Fruit fly (Drosophila melanogaster) whole organism, embryonic: ENCODE measurements around the gene CG2059.

Source experiments
- CG10147 ChIP-seq: fragments of 200-800 bp; sonication (Bioruptor generic); optimal IDR thresholded peaks from 2 replicates; lab custom pipeline; 2019; ENCODE audit warnings: missing biosample characterization, mild to moderate bottlenecking, missing genetic modification characterization, moderate library complexity
- CG10267 ChIP-seq: fragments of 200-800 bp; sonication (Bioruptor generic); optimal IDR thresholded peaks from 2 replicates; lab custom pipeline; 2018; ENCODE audit warnings: missing biosample characterization, mild to moderate bottlenecking, missing genetic modification characterization, moderate library complexity
- CG10321 ChIP-seq: fragments of 200-800 bp; sonication (Bioruptor generic); IDR thresholded peaks from 2 replicates; pipeline ENCODE4 v1.3.6; 2022; ENCODE audit warnings: missing biosample characterization, missing genetic modification characterization
- CG11504 ChIP-seq: fragments of 200-800 bp; sonication (Bioruptor generic); optimal IDR thresholded peaks from 3 replicates; lab custom pipeline; 2019; ENCODE audit warnings: missing biosample characterization, mild to moderate bottlenecking, missing genetic modification characterization, moderate library complexity
- CG12299 ChIP-seq: fragments of 200-800 bp; sonication (Bioruptor generic); optimal IDR thresholded peaks from 2 replicates; lab custom pipeline; 2018; ENCODE audit warnings: missing biosample characterization, mild to moderate bottlenecking, missing genetic modification characterization
- CG12391 ChIP-seq: fragments of 200-800 bp; sonication (Bioruptor generic); optimal IDR thresholded peaks from 3 replicates; lab custom pipeline; 2018; ENCODE audit warnings: missing biosample characterization, mild to moderate bottlenecking, missing genetic modification characterization, moderate library complexity
- CG14050 ChIP-seq: fragments of 200-800 bp; sonication (Bioruptor generic); IDR thresholded peaks from 3 replicates; pipeline ENCODE4 v1.3.6; 2022; ENCODE audit warnings: missing biosample characterization, missing genetic modification characterization
- CG14441 ChIP-seq: fragments of 200-800 bp; sonication (Bioruptor generic); IDR thresholded peaks from 2 replicates; pipeline ENCODE4 v1.3.6; 2022; ENCODE audit warnings: missing biosample characterization, missing genetic modification characterization
- CG15073 ChIP-seq: fragments of 200-800 bp; sonication (Bioruptor generic); optimal IDR thresholded peaks from 2 replicates; lab custom pipeline; 2016; ENCODE audit warnings: missing biosample characterization, missing genetic modification characterization
- CG18262 ChIP-seq: fragments of 200-800 bp; optimal IDR thresholded peaks from 3 replicates; lab custom pipeline; 2019; ENCODE audit warnings: missing biosample characterization, mild to moderate bottlenecking, missing genetic modification characterization, moderate library complexity
- CG18599 ChIP-seq: fragments of 200-800 bp; sonication (Bioruptor generic); optimal IDR thresholded peaks from 3 replicates; lab custom pipeline; 2017; ENCODE audit warnings: missing biosample characterization, missing genetic modification characterization, mild to moderate bottlenecking, moderate library complexity, missing genetic modification reagents
- CG2678 ChIP-seq: fragments of 200-800 bp; sonication (Bioruptor generic); optimal IDR thresholded peaks from 3 replicates; lab custom pipeline; 2019; ENCODE audit warnings: missing biosample characterization, mild to moderate bottlenecking, missing genetic modification characterization, moderate library complexity
- CG31441 ChIP-seq: fragments of 200-800 bp; sonication (Bioruptor generic); IDR thresholded peaks from 2 replicates; pipeline ENCODE4 v1.3.6; 2022; ENCODE audit warnings: missing biosample characterization, missing genetic modification characterization
- CG3163 ChIP-seq: fragments of 200-800 bp; sonication (Bioruptor generic); optimal IDR thresholded peaks from 3 replicates; lab custom pipeline; 2016; ENCODE audit warnings: missing biosample characterization, missing genetic modification characterization
- CG34376 ChIP-seq: fragments of 200-800 bp; sonication (Bioruptor generic); optimal IDR thresholded peaks from 2 replicates; lab custom pipeline; 2018; ENCODE audit warnings: missing biosample characterization, mild to moderate bottlenecking, missing genetic modification characterization
- CG7839 ChIP-seq: fragments of 200-800 bp; sonication (Bioruptor generic); optimal IDR thresholded peaks from 3 replicates; lab custom pipeline; 2018; ENCODE audit warnings: missing biosample characterization, mild to moderate bottlenecking, missing genetic modification characterization, moderate library complexity
- CG9932 ChIP-seq: fragments of 200-800 bp; sonication (Bioruptor generic); IDR thresholded peaks from 2 replicates; pipeline ENCODE4 v1.3.6; 2022; ENCODE audit warnings: missing biosample characterization, missing genetic modification characterization
- Dll ChIP-seq: fragments of 200-800 bp; sonication (Bioruptor generic); IDR thresholded peaks from 4 replicates; pipeline ENCODE4 v1.3.6; 2022; ENCODE audit warnings: missing biosample characterization, missing genetic modification characterization; ENCODE audit not compliant: partially characterized antibody
- Drgx ChIP-seq: fragments of 200-800 bp; sonication (Bioruptor generic); IDR thresholded peaks from 2 replicates; pipeline ENCODE4 v1.3.6; 2022; ENCODE audit warnings: missing biosample characterization, missing genetic modification characterization
- Ets65A ChIP-seq: fragments of 200-800 bp; sonication (Bioruptor generic); peaks from one replicate; lab custom pipeline; 2016; ENCODE audit warnings: missing biosample characterization, missing genetic modification characterization
- Fer1 ChIP-seq: fragments of 200-800 bp; sonication (Bioruptor generic); optimal IDR thresholded peaks from 2 replicates; lab custom pipeline; 2017; ENCODE audit warnings: missing biosample characterization, mild to moderate bottlenecking, missing genetic modification characterization
- Hmr ChIP-seq: fragments of 200-800 bp; sonication (Bioruptor generic); optimal IDR thresholded peaks from 3 replicates; lab custom pipeline; 2017; ENCODE audit warnings: mild to moderate bottlenecking, missing biosample characterization, missing genetic modification reagents, missing genetic modification characterization
- Nf-YB ChIP-seq: fragments of 200-800 bp; sonication (Bioruptor generic); optimal IDR thresholded peaks from 3 replicates; lab custom pipeline; 2019; ENCODE audit warnings: missing biosample characterization, mild to moderate bottlenecking, missing genetic modification characterization, moderate library complexity
- Nf-YC ChIP-seq: fragments of 200-800 bp; optimal IDR thresholded peaks from 3 replicates; lab custom pipeline; 2019; ENCODE audit warnings: missing biosample characterization, mild to moderate bottlenecking, missing genetic modification characterization, moderate library complexity
- Sox102F ChIP-seq: fragments of 200-800 bp; sonication (Bioruptor generic); optimal IDR thresholded peaks from 2 replicates; lab custom pipeline; 2018; ENCODE audit warnings: missing biosample characterization, mild to moderate bottlenecking, missing genetic modification characterization, moderate library complexity
- Xrp1 ChIP-seq: fragments of 200-800 bp; sonication (Bioruptor generic); IDR thresholded peaks from 2 replicates; pipeline ENCODE4 v1.3.6; 2022; ENCODE audit warnings: missing biosample characterization, missing genetic modification characterization
- YL-1 ChIP-seq: fragments of 200-800 bp; sonication (Bioruptor generic); optimal IDR thresholded peaks from 3 replicates; lab custom pipeline; 2017; ENCODE audit warnings: missing biosample characterization, mild to moderate bottlenecking, missing genetic modification characterization
- dmrt99B ChIP-seq: fragments of 200-800 bp; sonication (Bioruptor generic); optimal IDR thresholded peaks from 2 replicates; lab custom pipeline; 2018; ENCODE audit warnings: missing biosample characterization, mild to moderate bottlenecking, missing genetic modification characterization, moderate library complexity
- dysf ChIP-seq: fragments of 200-800 bp; sonication (Bioruptor generic); IDR thresholded peaks from 3 replicates; pipeline ENCODE4 v1.3.6; 2022; ENCODE audit warnings: missing biosample characterization, missing genetic modification characterization
- esg ChIP-seq: fragments of 200-800 bp; sonication (Bioruptor generic); conservative IDR thresholded peaks from 2 replicates; pipeline ENCODE4 v1.3.6; 2022; ENCODE audit warnings: missing biosample characterization, missing genetic modification characterization
- ftz-f1 ChIP-seq: fragments of 200-800 bp; sonication (Bioruptor generic); optimal IDR thresholded peaks from 2 replicates; lab custom pipeline; 2016; ENCODE audit warnings: missing biosample characterization, missing genetic modification characterization
- gem ChIP-seq: fragments of 200-800 bp; sonication (Bioruptor generic); optimal IDR thresholded peaks from 2 replicates; lab custom pipeline; 2019; ENCODE audit warnings: missing biosample characterization, mild to moderate bottlenecking, missing genetic modification characterization, moderate library complexity
- grau ChIP-seq: fragments of 200-800 bp; optimal IDR thresholded peaks from 3 replicates; lab custom pipeline; 2019; ENCODE audit warnings: missing biosample characterization, mild to moderate bottlenecking, missing genetic modification characterization, moderate library complexity
- insv ChIP-seq, 2 experiments: fragments of 200-800 bp; sonication (Bioruptor generic); optimal IDR thresholded peaks; 3 replicates each; lab custom pipeline; 2016 to 2018; ENCODE audit warnings: missing biosample characterization in 2 of 2, missing genetic modification characterization in 2 of 2
- kni ChIP-seq: fragments of 200-800 bp; sonication (Bioruptor generic); optimal IDR thresholded peaks from 3 replicates; lab custom pipeline; 2017; ENCODE audit warnings: mild to moderate bottlenecking, missing biosample characterization, missing genetic modification reagents, missing genetic modification characterization
- lmd ChIP-seq: fragments of 200-800 bp; sonication (Bioruptor generic); IDR thresholded peaks from 2 replicates; pipeline ENCODE4 v1.3.6; 2022; ENCODE audit warnings: missing biosample characterization, missing genetic modification characterization
- lov ChIP-seq, 2 experiments: fragments of 200-800 bp in 1 of 2; fragments of >200 bp in 1 of 2; sonication (Bioruptor generic) in 1 of 2; IDR thresholded peaks in 1 of 2; optimal IDR thresholded peaks in 1 of 2; 2 replicates in 1 of 2; 3 replicates in 1 of 2; pipeline versions ENCODE4 v1.3.6 to Lab custom; 2017 to 2022; ENCODE audit warnings: missing biosample characterization in 1 of 2, missing genetic modification characterization in 1 of 2
- luna ChIP-seq: fragments of 200-800 bp; sonication (Bioruptor generic); optimal IDR thresholded peaks from 2 replicates; lab custom pipeline; 2016; ENCODE audit warnings: missing biosample characterization, missing genetic modification characterization
- nmo ChIP-seq: fragments of 200-800 bp; sonication (Bioruptor generic); optimal IDR thresholded peaks from 2 replicates; lab custom pipeline; 2018; ENCODE audit warnings: missing biosample characterization, mild to moderate bottlenecking, missing genetic modification characterization, moderate library complexity
- prd ChIP-seq, 3 experiments: fragments of >200 bp in 2 of 3; fragments of 200-800 bp in 1 of 3; sonication (Bioruptor generic) in 1 of 3; optimal IDR thresholded peaks in 2 of 3; IDR thresholded peaks in 1 of 3; 2 replicates in 2 of 3; 3 replicates in 1 of 3; pipeline versions ENCODE4 v1.3.6 to Lab custom; 2017 to 2022; ENCODE audit warnings: missing biosample characterization in 1 of 3, missing genetic modification characterization in 1 of 3
- rib ChIP-seq: fragments of 200-800 bp; sonication (Bioruptor generic); IDR thresholded peaks from 2 replicates; pipeline ENCODE4 v1.3.6; 2022; ENCODE audit warnings: missing biosample characterization, missing genetic modification characterization
- scrt ChIP-seq: fragments of 200-800 bp; sonication (Bioruptor generic); optimal IDR thresholded peaks from 2 replicates; lab custom pipeline; 2018; ENCODE audit warnings: missing biosample characterization, mild to moderate bottlenecking, missing genetic modification characterization, moderate library complexity
- sisA ChIP-seq: fragments of 200-800 bp; sonication (Bioruptor generic); IDR thresholded peaks from 2 replicates; pipeline ENCODE4 v1.3.6; 2022; ENCODE audit warnings: missing biosample characterization, missing genetic modification characterization
- stc ChIP-seq: fragments of 200-800 bp; sonication (Bioruptor generic); IDR thresholded peaks from 2 replicates; pipeline ENCODE4 v1.3.6; 2022; ENCODE audit warnings: missing biosample characterization, missing genetic modification characterization
- vvl ChIP-seq: fragments of 200-800 bp; sonication (Bioruptor generic); IDR thresholded peaks from 2 replicates; pipeline ENCODE4 v1.3.6; 2022; ENCODE audit warnings: missing biosample characterization, missing genetic modification characterization
- wek ChIP-seq: fragments of 200-800 bp; sonication (Bioruptor generic); optimal IDR thresholded peaks from 3 replicates; lab custom pipeline; 2018; ENCODE audit warnings: missing biosample characterization, mild to moderate bottlenecking, missing genetic modification characterization, moderate library complexity
- zen2 ChIP-seq: fragments of 200-800 bp; sonication (Bioruptor generic); IDR thresholded peaks from 3 replicates; pipeline ENCODE4 v1.3.6; 2022; ENCODE audit warnings: missing biosample characterization, missing genetic modification characterization; ENCODE audit not compliant: partially characterized antibody

The CG2059 gene

DNA sequence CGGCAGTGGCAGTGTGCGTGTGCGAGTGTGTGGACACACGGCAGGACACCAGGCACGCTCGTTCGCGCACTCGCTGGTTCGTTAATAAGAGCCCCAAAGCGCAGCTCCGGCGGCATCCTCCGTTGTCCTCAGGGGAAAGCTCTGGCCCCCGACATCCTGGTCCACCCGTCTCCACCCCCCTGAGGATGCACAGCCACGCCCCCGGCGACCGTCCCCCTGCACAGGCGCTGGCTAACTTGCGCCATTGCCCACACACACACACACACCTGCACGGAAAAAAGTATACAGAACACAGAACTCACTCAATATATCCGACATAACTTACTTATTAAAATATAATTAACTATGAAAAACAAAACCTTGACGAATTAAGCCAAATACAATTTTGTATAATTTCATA lies 40.1 kb upstream of the CG2059 start:
- TF ChIP-seq CG34376 (GFP tag; lab: Kevin White, UChicago) (no peak), ftz-f1 (GFP tag; lab: Kevin White, UChicago) (no peak), CG10267 (no peak), kni (no peak), CG14050 (GFP tag; lab: Robert Waterston, UW) (no peak), CG10147 (GFP tag; lab: Kevin White, UChicago) (no peak), dmrt99B (tag; lab: Kevin White, UChicago) (no peak), esg (GFP tag; lab: Robert Waterston, UW) (no peak), zen2 (GFP tag; lab: Robert Waterston, UW) (no peak), luna (GFP tag; lab: Kevin White, UChicago) (no peak), grau (tag; lab: Kevin White, UChicago) (no peak), Dll (GFP tag; lab: Robert Waterston, UW) (no peak)

DNA sequence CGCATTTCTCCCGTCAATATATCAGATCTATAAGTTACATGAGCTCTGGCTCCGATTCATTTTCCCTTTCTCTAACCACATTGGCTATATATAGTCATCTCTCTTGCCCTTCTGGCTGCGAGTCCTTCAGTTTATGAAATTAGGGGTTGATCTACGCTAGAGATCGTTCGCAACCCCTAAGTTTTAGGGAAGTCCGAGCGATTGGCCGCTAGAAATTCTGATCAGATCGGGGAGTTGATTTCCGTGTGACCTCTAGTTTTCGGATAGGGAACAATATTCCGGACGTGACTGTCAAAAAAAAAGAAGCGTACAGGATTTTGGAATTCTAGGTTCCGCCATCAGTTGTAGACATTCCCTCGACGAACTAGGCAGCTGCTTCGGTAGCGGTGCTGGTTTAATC lies 33.7 kb upstream of the CG2059 start:
- TF ChIP-seq CG12391 (no peak), insv (GFP tag; optimal IDR thresholded peaks at IDR 0.05; lab: Kevin White, UChicago) (peak; percentile 34 to 88), YL-1 (GFP tag; lab: Kevin White, UChicago) (no peak), wek (GFP tag; lab: Kevin White, UChicago) (no peak), CG18262 (no peak), Drgx (GFP tag; lab: Robert Waterston, UW) (no peak), Nf-YB (GFP tag; lab: Kevin White, UChicago) (peak; percentile 90), CG3163 (GFP tag; lab: Kevin White, UChicago) (no peak), CG10321 (peak; percentile 57; the same call in 1 of the 2 replicates), Nf-YC (tag; lab: Kevin White, UChicago) (peak; percentile 80), CG14441 (no peak), CG15073 (GFP tag; lab: Kevin White, UChicago) (peak; percentile 93), rib (GFP tag; lab: Robert Waterston, UW) (no peak), stc (GFP tag; lab: Robert Waterston, UW) (no peak), sisA (GFP tag; lab: Robert Waterston, UW) (no peak)
- TF ChIP-seq, all 482 proteins: peak for 5

DNA sequence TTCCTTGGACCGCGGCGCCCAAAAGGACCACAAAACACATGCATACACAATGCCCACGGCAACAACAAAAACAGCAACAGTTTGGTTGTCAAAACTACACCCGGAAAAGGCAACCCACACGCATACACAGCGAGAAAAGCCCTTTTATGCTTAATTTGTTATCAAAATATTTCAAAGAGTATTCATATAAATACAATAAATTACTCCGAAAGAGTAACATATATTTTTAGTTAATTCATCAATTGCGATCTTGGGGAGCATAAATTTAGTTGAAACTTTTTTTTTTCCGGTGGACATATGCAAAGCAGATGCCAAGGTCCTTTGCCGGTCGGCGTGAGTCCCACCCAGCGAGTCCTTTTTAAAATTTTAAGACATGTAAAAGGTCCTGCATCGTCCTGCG lies 31.0 kb upstream of the CG2059 start:
- no peak for TF ChIP-seq CG12299 (tag; lab: Kevin White, UChicago)
- TF ChIP-seq Sox102F (GFP tag; lab: Kevin White, UChicago): peak; percentile 9
- TF ChIP-seq vvl (GFP tag; lab: Robert Waterston, UW): peak; percentile 42
- TF ChIP-seq lov (optimal IDR thresholded peaks at IDR 0.05; lab: Kevin White, UChicago): no peak
- TF ChIP-seq lov (GFP tag; IDR thresholded peaks at IDR 0.05; lab: Robert Waterston, UW): 0 out of 3 replicates have a peak, but pooled peaks have one; percentile 13
- TF ChIP-seq Fer1 (GFP tag; lab: Kevin White, UChicago): peak; percentile 38
- peak; percentile 41 for TF ChIP-seq CG11504 (tag; lab: Kevin White, UChicago)
- TF ChIP-seq CG7839 (tag; lab: Kevin White, UChicago): peak; percentile 22
- TF ChIP-seq CG9932 (GFP tag; lab: Robert Waterston, UW): peak; percentile 30; the same call in 1 of the 2 replicates
- peak; percentile 23; the same call in 1 of the 2 replicates for TF ChIP-seq lmd (GFP tag; lab: Robert Waterston, UW)
- peak; percentile 64 for TF ChIP-seq Ets65A (GFP tag; lab: Kevin White, UChicago)
- peak; percentile 24; the same call in 1 of the 2 replicates for TF ChIP-seq Xrp1 (GFP tag; lab: Robert Waterston, UW)
- TF ChIP-seq CG31441: no peak
- TF ChIP-seq gem: peak; percentile 21
- peak; percentile 47 for TF ChIP-seq scrt (GFP tag; lab: Kevin White, UChicago)
- TF ChIP-seq nmo (GFP tag; lab: Kevin White, UChicago): peak; percentile 26
- TF ChIP-seq dysf (GFP tag; lab: Robert Waterston, UW): 0 out of 3 replicates have a peak, but pooled peaks have one; percentile 24
- TF ChIP-seq CG18599 (GFP tag; lab: Kevin White, UChicago): peak; percentile 66
- TF ChIP-seq insv (GFP tag; optimal IDR thresholded peaks at IDR 0.05; lab: Kevin White, UChicago): no peak
- TF ChIP-seq prd (optimal IDR thresholded peaks at IDR 0.05; lab: Kevin White, UChicago): no peak
- peak; percentile 61; the same call in 2 of the 3 replicates for TF ChIP-seq prd (GFP tag; IDR thresholded peaks at IDR 0.05; lab: Robert Waterston, UW)
- TF ChIP-seq CG2678 (tag; lab: Kevin White, UChicago): peak; percentile 46
- TF ChIP-seq Hmr (GFP tag; lab: Kevin White, UChicago): peak; percentile 21
